Worm (Caenorhabditis elegans) whole organism, L1 larva: ENCODE measurements around the gene acr-10.

ENCODE experiments used
- C16A3.4 ChIP-seq: fragments of 150-350 bp; optimal IDR thresholded peaks from 2 replicates; lab custom pipeline; 2014; ENCODE audit warnings: missing biosample characterization, missing genetic modification characterization
- C34B4.2 ChIP-seq: sonication (generic microtip); optimal IDR thresholded peaks from 2 replicates; lab custom pipeline; 2017; ENCODE audit warnings: mild to moderate bottlenecking, missing genetic modification characterization, missing compliant biosample characterization
- F16B12.6 ChIP-seq: fragments of 150-350 bp; optimal IDR thresholded peaks from 2 replicates; lab custom pipeline; 2014; ENCODE audit warnings: missing biosample characterization, missing genetic modification characterization
- Y116A8C.19 ChIP-seq: sonication (generic microtip); optimal IDR thresholded peaks from 2 replicates; lab custom pipeline; 2016; ENCODE audit warnings: missing compliant biosample characterization, missing genetic modification characterization, borderline replicate concordance
- aha-1 ChIP-seq: fragments of 150-350 bp; optimal IDR thresholded peaks from 2 replicates; lab custom pipeline; 2014; ENCODE audit warnings: missing biosample characterization, missing genetic modification characterization
- aly-2 ChIP-seq: fragments of 150-350 bp; optimal IDR thresholded peaks from 2 replicates; lab custom pipeline; 2014; ENCODE audit warnings: missing biosample characterization, missing genetic modification characterization
- ama-1 ChIP-seq: fragments of 150-350 bp; optimal IDR thresholded peaks from 2 replicates; lab custom pipeline; 2014
- ceh-90 ChIP-seq: sonication (generic microtip); optimal IDR thresholded peaks from 2 replicates; lab custom pipeline; 2016; ENCODE audit warnings: missing genetic modification characterization, missing compliant biosample characterization
- dpl-1 ChIP-seq, 3 experiments: fragments of 150-350 bp in 2 of 3; sonication (generic microtip) in 1 of 3; optimal IDR thresholded peaks; 2 replicates each; lab custom pipeline; 2014 to 2017; ENCODE audit warnings: missing biosample characterization in 3 of 3, missing genetic modification characterization in 3 of 3, missing genetic modification reagents in 3 of 3
- dsc-1 ChIP-seq: sonication (generic microtip); optimal IDR thresholded peaks from 2 replicates; lab custom pipeline; 2016; ENCODE audit warnings: mild to moderate bottlenecking, missing genetic modification characterization, missing compliant biosample characterization
- efl-1 ChIP-seq, 4 experiments: fragments of 150-350 bp; optimal IDR thresholded peaks in 3 of 4; peaks in 1 of 4; 1 replicate in 1 of 4; 2 replicates in 3 of 4; lab custom pipeline; 2014; ENCODE audit warnings: missing biosample characterization in 2 of 4, missing genetic modification characterization in 2 of 4, missing genetic modification reagents in 2 of 4
- efl-3 ChIP-seq: fragments of 200-800 bp; sonication (Bioruptor generic); optimal IDR thresholded peaks from 2 replicates; lab custom pipeline; 2018; ENCODE audit warnings: mild to moderate bottlenecking, missing genetic modification characterization, missing compliant biosample characterization
- egl-13 ChIP-seq: sonication (generic microtip); optimal IDR thresholded peaks from 2 replicates; lab custom pipeline; 2016; ENCODE audit warnings: missing genotype, missing genetic modification reagents, missing genetic modification characterization, missing compliant biosample characterization
- egl-27 ChIP-seq, 2 experiments: fragments of 150-350 bp in 1 of 2; sonication (generic microtip); optimal IDR thresholded peaks; 3 replicates each; lab custom pipeline; 2017 to 2018; ENCODE audit warnings: missing biosample characterization in 2 of 2, missing genetic modification characterization in 2 of 2, missing genetic modification reagents in 2 of 2
- elt-2 ChIP-seq: sonication (generic microtip); optimal IDR thresholded peaks from 2 replicates; lab custom pipeline; 2016; ENCODE audit warnings: missing genetic modification characterization, mild to moderate bottlenecking, inconsistent platforms, missing compliant biosample characterization, missing genetic modification reagents
- elt-3 ChIP-seq, 6 experiments: fragments of 150-350 bp in 1 of 6; sonication (generic microtip); optimal IDR thresholded peaks; 2 replicates each; lab custom pipeline; 2017 to 2018; ENCODE audit warnings: missing biosample characterization in 6 of 6, missing genetic modification characterization in 6 of 6, inconsistent platforms in 1 of 6
- fkh-4 ChIP-seq: sonication (generic microtip); optimal IDR thresholded peaks from 2 replicates; lab custom pipeline; 2016; ENCODE audit warnings: missing compliant biosample characterization, missing genetic modification characterization, borderline replicate concordance
- fos-1 ChIP-seq: fragments of 150-350 bp; optimal IDR thresholded peaks from 2 replicates; lab custom pipeline; 2014; ENCODE audit warnings: missing biosample characterization, missing genetic modification characterization
- hlh-17 ChIP-seq: fragments of 200-800 bp; sonication (Bioruptor generic); optimal IDR thresholded peaks from 2 replicates; lab custom pipeline; 2018; ENCODE audit warnings: missing genetic modification characterization, mild to moderate bottlenecking, missing compliant biosample characterization, moderate library complexity, borderline replicate concordance
- hlh-4 ChIP-seq: sonication (generic microtip); optimal IDR thresholded peaks from 2 replicates; lab custom pipeline; 2016; ENCODE audit warnings: mild to moderate bottlenecking, missing genetic modification characterization, missing compliant biosample characterization
- irx-1 ChIP-seq: sonication (generic microtip); optimal IDR thresholded peaks from 2 replicates; lab custom pipeline; 2016; ENCODE audit warnings: missing genetic modification characterization, missing compliant biosample characterization
- jun-1 ChIP-seq: fragments of 150-350 bp; optimal IDR thresholded peaks from 2 replicates; lab custom pipeline; 2014; ENCODE audit warnings: missing biosample characterization, missing genetic modification reagents, missing genetic modification characterization
- lin-14 ChIP-seq: fragments of 200-800 bp; sonication (Bioruptor generic); optimal IDR thresholded peaks from 2 replicates; lab custom pipeline; 2018; ENCODE audit warnings: mild to moderate bottlenecking, missing genetic modification characterization, moderate library complexity, missing compliant biosample characterization
- lin-35 ChIP-seq, 2 experiments: fragments of 150-350 bp; optimal IDR thresholded peaks; 2 replicates each; lab custom pipeline; 2014; ENCODE audit warnings: missing biosample characterization in 2 of 2, missing genetic modification characterization in 2 of 2, missing genetic modification reagents in 2 of 2
- lin-39 ChIP-seq: fragments of 150-350 bp; optimal IDR thresholded peaks from 2 replicates; lab custom pipeline; 2014; ENCODE audit warnings: missing biosample characterization, missing genetic modification reagents, missing genetic modification characterization
- lir-3 ChIP-seq: sonication (generic microtip); optimal IDR thresholded peaks from 2 replicates; lab custom pipeline; 2016; ENCODE audit warnings: mild to moderate bottlenecking, missing genetic modification characterization, moderate library complexity, missing compliant biosample characterization; ENCODE audit not compliant: poor library complexity
- lsy-2 ChIP-seq, 2 experiments: fragments of 150-350 bp; optimal IDR thresholded peaks; 2 replicates each; lab custom pipeline; 2014; ENCODE audit warnings: missing biosample characterization in 2 of 2, missing genetic modification characterization in 2 of 2
- mab-9 ChIP-seq: fragments of 200-800 bp; sonication (Bioruptor generic); IDR thresholded peaks from 2 replicates; pipeline ENCODE4 v1.3.6; 2022; ENCODE audit warnings: missing genetic modification reagents, missing genetic modification characterization, missing compliant biosample characterization
- mdl-1 ChIP-seq, 2 experiments: fragments of 150-350 bp; optimal IDR thresholded peaks; 2 replicates each; lab custom pipeline; 2014 to 2017; ENCODE audit warnings: missing biosample characterization in 2 of 2, missing genetic modification characterization in 2 of 2, inconsistent platforms in 1 of 2
- mep-1 ChIP-seq: fragments of 150-350 bp; optimal IDR thresholded peaks from 2 replicates; lab custom pipeline; 2014; ENCODE audit warnings: missing biosample characterization, missing genetic modification characterization
- nhr-11 ChIP-seq: fragments of 150-350 bp; optimal IDR thresholded peaks from 2 replicates; lab custom pipeline; 2014; ENCODE audit warnings: missing biosample characterization, missing genetic modification characterization
- nhr-19 ChIP-seq: fragments of 200-800 bp; sonication (Bioruptor generic); conservative IDR thresholded peaks from 2 replicates; pipeline ENCODE4 v1.3.6; 2022; ENCODE audit warnings: missing genetic modification characterization, missing compliant biosample characterization
- nhr-20 ChIP-seq: sonication (generic microtip); optimal IDR thresholded peaks from 2 replicates; lab custom pipeline; 2016; ENCODE audit warnings: mild to moderate bottlenecking, missing genetic modification characterization, missing compliant biosample characterization
- nhr-237 ChIP-seq: fragments of 150-350 bp; optimal IDR thresholded peaks from 2 replicates; lab custom pipeline; 2014; ENCODE audit warnings: missing biosample characterization, missing genetic modification characterization
- nhr-71 ChIP-seq: sonication (generic microtip); optimal IDR thresholded peaks from 2 replicates; lab custom pipeline; 2016; ENCODE audit warnings: mild to moderate bottlenecking, missing genetic modification characterization, moderate library complexity, missing compliant biosample characterization
- nhr-77 ChIP-seq: fragments of 150-350 bp; optimal IDR thresholded peaks from 2 replicates; lab custom pipeline; 2014; ENCODE audit warnings: missing biosample characterization, missing genetic modification characterization
- nhr-85 ChIP-seq: sonication (generic microtip); peaks from one replicate; lab custom pipeline; 2016; ENCODE audit warnings: missing genetic modification characterization, inconsistent platforms, missing compliant biosample characterization
- nhr-90 ChIP-seq: sonication (generic microtip); optimal IDR thresholded peaks from 2 replicates; lab custom pipeline; 2016; ENCODE audit warnings: mild to moderate bottlenecking, missing genetic modification characterization, missing compliant biosample characterization; ENCODE audit not compliant: poor library complexity
- pax-3 ChIP-seq: fragments of 200-800 bp; sonication (Bioruptor generic); optimal IDR thresholded peaks from 2 replicates; lab custom pipeline; 2018; ENCODE audit warnings: mild to moderate bottlenecking, missing genetic modification characterization, moderate library complexity, missing compliant biosample characterization
- pqm-1 ChIP-seq: sonication (generic microtip); optimal IDR thresholded peaks from 3 replicates; lab custom pipeline; 2017; ENCODE audit warnings: missing biosample characterization, missing genetic modification characterization
- snpc-4 ChIP-seq: fragments of 150-350 bp; optimal IDR thresholded peaks from 2 replicates; lab custom pipeline; 2014; ENCODE audit warnings: missing biosample characterization, missing genetic modification characterization
- sox-4 ChIP-seq: sonication (generic microtip); optimal IDR thresholded peaks from 2 replicates; lab custom pipeline; 2016; ENCODE audit warnings: missing genetic modification characterization, missing compliant biosample characterization
- sup-37 ChIP-seq: fragments of 200-800 bp; sonication (Bioruptor generic); optimal IDR thresholded peaks from 2 replicates; lab custom pipeline; 2018; ENCODE audit warnings: mild to moderate bottlenecking, missing genetic modification characterization, missing compliant biosample characterization
- swsn-7 ChIP-seq: sonication (generic microtip); optimal IDR thresholded peaks from 2 replicates; lab custom pipeline; 2016; ENCODE audit warnings: missing genetic modification characterization, missing compliant biosample characterization
- unc-130 ChIP-seq: fragments of 150-350 bp; optimal IDR thresholded peaks from 2 replicates; lab custom pipeline; 2017; ENCODE audit warnings: missing biosample characterization, missing genetic modification characterization, inconsistent platforms
- unc-62 ChIP-seq: fragments of 150-350 bp; optimal IDR thresholded peaks from 2 replicates; lab custom pipeline; 2014; ENCODE audit warnings: missing biosample characterization, missing genetic modification reagents, missing genetic modification characterization
- vab-15 ChIP-seq: sonication (generic microtip); optimal IDR thresholded peaks from 2 replicates; lab custom pipeline; 2017; ENCODE audit warnings: missing genotype, mild to moderate bottlenecking, missing genetic modification characterization, missing compliant biosample characterization
- zip-4 ChIP-seq: fragments of 200-800 bp; sonication (Bioruptor generic); optimal IDR thresholded peaks from 2 replicates; lab custom pipeline; 2018; ENCODE audit warnings: mild to moderate bottlenecking, missing genetic modification characterization, moderate library complexity, missing compliant biosample characterization
- ztf-11 ChIP-seq, 2 experiments: sonication (generic microtip); optimal IDR thresholded peaks; 2 replicates each; lab custom pipeline; 2016 to 2017; ENCODE audit warnings: missing genetic modification characterization in 2 of 2, missing biosample characterization in 1 of 2, missing compliant biosample characterization in 1 of 2

The acr-10 gene

ce11 chrX:4007724-4008123 is 14.3 kb upstream of the acr-10 start (continued):
- TF ChIP-seq nhr-71 (tag; lab: Kevin White, UChicago) (peak; percentile 77), nhr-90 (tag; lab: Kevin White, UChicago) (peak; percentile 81), vab-15 (tag; lab: Kevin White, UChicago) (no peak), mep-1 (peak; percentile 29), elt-2 (tag; lab: Kevin White, UChicago) (peak; percentile 95), ceh-90 (tag; lab: Kevin White, UChicago) (no peak), Y116A8C.19 (tag; lab: Kevin White, UChicago) (no peak), nhr-20 (tag; lab: Kevin White, UChicago) (peak; percentile 66), C16A3.4 (no peak), hlh-17 (GFP tag; lab: Kevin White, UChicago) (no peak), unc-62 (GFP tag; lab: Kevin White, UChicago) (no peak), nhr-77 (tag; lab: Kevin White, UChicago) (peak; percentile 10), sox-4 (no peak), nhr-85 (tag; lab: Kevin White, UChicago) (no peak), egl-13 (no peak), dsc-1 (no peak), aha-1 (tag; lab: Kevin White, UChicago) (no peak), mdl-1 (tag; optimal IDR thresholded peaks at IDR 0.05; lab: Kevin White, UChicago) (no peak), zip-4 (GFP tag; lab: Kevin White, UChicago) (no peak), fos-1 (no peak), lir-3 (tag; lab: Kevin White, UChicago) (no peak), nhr-19 (GFP tag; lab: Robert Waterston, UW) (0 out of 2 replicates have a peak, but pooled peaks have one; percentile 23), F16B12.6 (tag; lab: Kevin White, UChicago) (no peak), egl-27 (tag; optimal IDR thresholded peaks at IDR 0.05; lab: Kevin White, UChicago) (no peak), fkh-4 (no peak), nhr-11 (tag; lab: Kevin White, UChicago) (no peak)

ce11 chrX:4008922-4009321 is 13.1 kb upstream of the acr-10 start:
- TF ChIP-seq nhr-71 (tag; lab: Kevin White, UChicago) (peak; percentile 14), egl-13 (no peak), pqm-1 (peak; percentile 22), snpc-4 (no peak), nhr-90 (tag; lab: Kevin White, UChicago) (peak; percentile 25), sox-4 (no peak), nhr-237 (tag; lab: Kevin White, UChicago) (no peak), efl-1 (optimal IDR thresholded peaks at IDR 0.05; lab: Kevin White, UChicago) (no peak), efl-1 (GFP tag; optimal IDR thresholded peaks at IDR 0.05 in 1 of 2; lab: Kevin White, UChicago) (no peak), Y116A8C.19 (tag; lab: Kevin White, UChicago) (no peak), nhr-20 (tag; lab: Kevin White, UChicago) (peak; percentile 10), swsn-7 (tag; lab: Kevin White, UChicago) (no peak), unc-62 (GFP tag; lab: Kevin White, UChicago) (no peak), C34B4.2 (tag; lab: Kevin White, UChicago) (no peak), nhr-77 (tag; lab: Kevin White, UChicago) (no peak), elt-3 (tag; optimal IDR thresholded peaks at IDR 0.05; lab: Kevin White, UChicago) (no peak), hlh-17 (GFP tag; lab: Kevin White, UChicago) (no peak), lsy-2 (tag; optimal IDR thresholded peaks at IDR 0.05; lab: Kevin White, UChicago) (no peak), irx-1 (tag; lab: Kevin White, UChicago) (no peak), lin-14 (GFP tag; lab: Kevin White, UChicago) (peak; percentile 9), dsc-1 (no peak), unc-130 (tag; lab: Kevin White, UChicago) (no peak), ama-1 (lab: Kevin White, UChicago) (no peak), mdl-1 (tag; optimal IDR thresholded peaks at IDR 0.05; lab: Kevin White, UChicago) (no peak), aly-2 (tag; lab: Kevin White, UChicago) (no peak), jun-1 (tag; lab: Kevin White, UChicago) (peak; percentile 38), lin-39 (tag; lab: Kevin White, UChicago) (no peak), hlh-4 (tag; lab: Kevin White, UChicago) (no peak), lin-35 (GFP tag; optimal IDR thresholded peaks at IDR 0.05; lab: Kevin White, UChicago) (peak in 1 of 2 experiments; percentile 53), dpl-1 (GFP tag; optimal IDR thresholded peaks at IDR 0.05; lab: Kevin White, UChicago) (no peak), efl-3 (GFP tag; lab: Kevin White, UChicago) (no peak), pax-3 (tag; lab: Kevin White, UChicago) (no peak), sup-37 (no peak), ztf-11 (tag; optimal IDR thresholded peaks at IDR 0.05; lab: Kevin White, UChicago) (no peak), mab-9 (GFP tag; lab: Robert Waterston, UW) (no peak)
